Worm (Caenorhabditis elegans) whole organism, late embryonic: ENCODE results near the gene glc-3.

Experiments used
- C08G9.2 ChIP-seq: sonication (generic microtip); optimal IDR thresholded peaks from 2 replicates; lab custom pipeline; 2016; ENCODE audit warnings: mild to moderate bottlenecking, missing genetic modification characterization, moderate library complexity, missing compliant biosample characterization
- ceh-34 ChIP-seq: sonication (generic microtip); optimal IDR thresholded peaks from 2 replicates; lab custom pipeline; 2016; ENCODE audit warnings: mild to moderate bottlenecking, missing genetic modification characterization, missing compliant biosample characterization
- ets-4 ChIP-seq: sonication (generic microtip); optimal IDR thresholded peaks from 2 replicates; lab custom pipeline; 2016; ENCODE audit warnings: missing genetic modification characterization, missing compliant biosample characterization
- hlh-13 ChIP-seq: fragments of 200-800 bp; sonication (Bioruptor generic); optimal IDR thresholded peaks from 2 replicates; lab custom pipeline; 2018; ENCODE audit warnings: mild to moderate bottlenecking, missing genetic modification characterization, missing compliant biosample characterization
- hlh-30 ChIP-seq: sonication (generic microtip); optimal IDR thresholded peaks from 2 replicates; lab custom pipeline; 2017; ENCODE audit warnings: antibody characterized with exemption, missing genetic modification characterization, missing compliant biosample characterization; ENCODE audit not compliant: insufficient read depth
- lin-11 ChIP-seq: fragments of 200-800 bp; sonication (Bioruptor generic); optimal IDR thresholded peaks from 2 replicates; lab custom pipeline; 2018; ENCODE audit warnings: mild to moderate bottlenecking, missing genetic modification characterization, missing compliant biosample characterization
- nfya-1 ChIP-seq: sonication (generic microtip); optimal IDR thresholded peaks from 2 replicates; lab custom pipeline; 2017; ENCODE audit warnings: missing genetic modification characterization, mild to moderate bottlenecking, missing compliant biosample characterization, antibody characterized with exemption, moderate library complexity
- npax-4 ChIP-seq: sonication (generic microtip); optimal IDR thresholded peaks from 2 replicates; lab custom pipeline; 2016; ENCODE audit warnings: missing genetic modification characterization, missing compliant biosample characterization
- sox-4 ChIP-seq: sonication (generic microtip); optimal IDR thresholded peaks from 2 replicates; lab custom pipeline; 2017; ENCODE audit warnings: mild to moderate bottlenecking, missing genetic modification characterization, inconsistent platforms, missing compliant biosample characterization

- no peak for TF ChIP-seq sox-4 (tag; lab: Kevin White, UChicago)
- no peak for TF ChIP-seq nfya-1
- TF ChIP-seq ets-4 (tag; lab: Kevin White, UChicago): no peak
- no peak for TF ChIP-seq hlh-30 (tag; lab: Kevin White, UChicago)
- no peak for TF ChIP-seq npax-4 (tag; lab: Kevin White, UChicago)
- TF ChIP-seq ceh-34 (tag; lab: Kevin White, UChicago): no peak
- no peak for TF ChIP-seq hlh-13 (GFP tag; lab: Kevin White, UChicago)
- no peak for TF ChIP-seq C08G9.2
- no peak for TF ChIP-seq lin-11 (tag; lab: Kevin White, UChicago)
Observed at ce11 chrV:5439068-5439467, 14.4 kb downstream of the glc-3 start, which contains the start of gene snpc-1.3.
